Fruit fly (Drosophila melanogaster): Measurements from ENCODE around the gene Ent1.

Gene Ent1

DNA sequence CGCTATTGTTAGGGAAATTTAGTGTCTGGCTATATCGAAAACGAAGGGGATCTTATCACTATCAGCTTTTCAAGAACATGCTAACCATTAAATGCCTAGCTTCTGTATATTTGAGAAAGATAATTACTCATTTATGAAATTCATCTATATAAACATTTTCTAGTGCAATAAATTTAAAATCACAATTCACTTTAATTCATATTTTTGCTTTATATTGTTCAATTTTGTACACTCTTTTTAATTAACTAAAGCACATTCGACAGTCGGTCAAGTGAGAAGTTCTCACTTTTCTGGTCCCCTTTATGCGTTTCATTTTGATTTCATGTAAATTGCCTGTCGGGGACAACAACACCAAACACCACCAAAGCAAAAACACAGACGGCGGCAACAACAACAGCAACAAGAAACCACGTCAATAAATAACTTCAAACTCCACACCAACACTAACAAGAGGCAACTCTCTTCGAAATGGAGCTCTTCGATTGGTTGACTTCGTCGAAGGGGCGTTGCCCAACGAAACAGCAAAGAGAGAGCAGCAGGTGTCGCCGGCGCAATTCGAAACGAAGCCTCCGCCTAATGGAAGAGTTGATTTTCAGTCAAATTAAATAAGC, 10.8 kb upstream of the Ent1 start:
- TF ChIP-seq rgr (GFP tag; optimal IDR thresholded peaks at IDR 0.05) (no peak), jim (GFP tag; optimal IDR thresholded peaks at IDR 0.05) (no peak), psq (GFP tag; optimal IDR thresholded peaks at IDR 0.05) (peak; percentile 5)

DNA sequence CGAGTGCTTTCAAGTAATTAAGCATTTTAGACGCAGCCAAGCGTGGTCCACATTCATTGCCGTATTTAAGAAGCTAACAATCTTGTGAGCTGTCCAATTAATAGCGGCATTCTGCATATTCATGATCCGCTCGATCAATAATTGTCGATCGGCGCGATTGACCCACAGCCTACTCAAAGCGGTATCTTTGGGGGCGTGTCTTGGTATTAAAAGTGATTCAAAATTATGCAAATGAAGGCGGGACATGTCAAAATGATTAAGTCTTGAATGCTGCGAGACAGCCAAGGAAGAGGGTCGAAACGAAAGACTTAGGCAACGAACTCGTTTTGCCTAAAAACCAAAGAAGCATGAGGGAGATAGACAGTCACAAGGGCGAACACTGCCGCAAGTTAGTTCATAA, 9.2 kb upstream of the Ent1 start:
- TF ChIP-seq Mio (GFP tag; optimal IDR thresholded peaks at IDR 0.05) = no peak
- TF ChIP-seq GATAd (GFP tag; optimal IDR thresholded peaks at IDR 0.05) = no peak
- no peak for TF ChIP-seq Sp1 (GFP tag; optimal IDR thresholded peaks at IDR 0.05)
- TF ChIP-seq dl (GFP tag; optimal IDR thresholded peaks at IDR 0.05; ENCODE audit: insufficient read depth in 1 of 2, partially characterized antibody in 2 of 2) = no peak
- TF ChIP-seq Hnf4 (GFP tag; optimal IDR thresholded peaks at IDR 0.05) = no peak
- no peak for TF ChIP-seq usp (GFP tag; optimal IDR thresholded peaks at IDR 0.05)
- no peak for TF ChIP-seq N (GFP tag; optimal IDR thresholded peaks at IDR 0.05)
- no peak for TF ChIP-seq dmrt93B (GFP tag; optimal IDR thresholded peaks at IDR 0.05)
- TF ChIP-seq foxo (GFP tag; optimal IDR thresholded peaks at IDR 0.05) = no peak
- TF ChIP-seq Hr83 (GFP tag; optimal IDR thresholded peaks at IDR 0.05; ENCODE audit: poor library complexity, severe bottlenecking) = no peak
- TF ChIP-seq Hr78 (GFP tag; optimal IDR thresholded peaks at IDR 0.05) = no peak
- no peak for TF ChIP-seq brk (GFP tag; optimal IDR thresholded peaks at IDR 0.05)
- TF ChIP-seq ey (GFP tag; optimal IDR thresholded peaks at IDR 0.05) = no peak
- no peak for TF ChIP-seq CG9705 (GFP tag; optimal IDR thresholded peaks at IDR 0.05)
- TF ChIP-seq sv (GFP tag; optimal IDR thresholded peaks at IDR 0.05) = no peak
- no peak for TF ChIP-seq fru (GFP tag; optimal IDR thresholded peaks at IDR 0.05)

DNA sequence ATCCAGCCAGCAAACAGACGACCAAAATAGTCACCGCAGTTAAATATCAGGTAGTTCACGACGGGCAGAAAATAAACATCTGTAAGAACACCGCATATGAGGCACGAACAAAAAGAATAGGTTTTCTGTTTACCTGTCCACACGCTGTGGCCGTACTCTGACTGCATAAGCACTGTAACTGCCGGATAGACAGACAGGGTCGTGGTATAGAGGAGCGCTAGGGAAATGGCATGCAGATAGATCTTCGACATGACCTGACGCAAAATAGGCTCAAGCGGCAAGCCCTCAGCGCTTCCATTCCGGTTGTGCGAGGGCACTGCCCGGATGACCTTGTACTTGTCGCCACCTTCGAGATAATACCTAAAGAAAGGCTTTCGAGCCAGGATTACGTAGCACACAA, 1.4 kb downstream of the Ent1 start:
- TF ChIP-seq Hr78 (GFP tag; optimal IDR thresholded peaks at IDR 0.05) (no peak), Myc (optimal IDR thresholded peaks at IDR 0.05) (no peak), Dfd (GFP tag; optimal IDR thresholded peaks at IDR 0.05) (no peak), tai (GFP tag; optimal IDR thresholded peaks at IDR 0.05) (no peak), fru (GFP tag; optimal IDR thresholded peaks at IDR 0.05) (no peak), woc (GFP tag; optimal IDR thresholded peaks at IDR 0.05) (no peak), Jra (GFP tag; optimal IDR thresholded peaks at IDR 0.05) (no peak), pan (optimal IDR thresholded peaks at IDR 0.05) (no peak), dsf (GFP tag; optimal IDR thresholded peaks at IDR 0.05; ENCODE audit: borderline replicate concordance) (no peak), psq (GFP tag; optimal IDR thresholded peaks at IDR 0.05) (no peak), CrebA (GFP tag; optimal IDR thresholded peaks at IDR 0.05; ENCODE audit: borderline replicate concordance) (no peak), Abd-B (GFP tag; optimal IDR thresholded peaks at IDR 0.05) (no peak), Hr83 (GFP tag; optimal IDR thresholded peaks at IDR 0.05; ENCODE audit: poor library complexity, severe bottlenecking) (no peak), HLH106 (tag; optimal IDR thresholded peaks at IDR 0.05) (no peak)

DNA sequence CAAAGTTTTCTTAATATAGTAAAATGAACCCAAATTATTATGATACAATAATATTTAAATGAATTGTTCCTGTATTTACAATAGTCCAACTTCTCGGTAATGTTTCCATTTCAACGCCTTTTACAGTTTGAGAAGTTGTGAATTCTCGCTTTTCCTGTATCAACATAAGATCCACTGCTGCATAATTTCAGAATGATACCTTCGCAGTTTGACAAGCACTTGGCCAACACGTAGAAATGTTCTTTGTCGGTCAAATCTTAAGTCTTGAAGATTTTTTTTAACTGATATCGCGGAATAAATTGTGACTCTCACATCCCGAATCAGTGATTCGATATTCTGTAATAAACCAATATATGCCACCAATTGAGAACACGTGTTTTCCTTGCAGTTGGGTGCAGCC, 10.1 kb downstream of the Ent1 start:
- TF ChIP-seq Rel (GFP tag; optimal IDR thresholded peaks at IDR 0.05) = no peak
- TF ChIP-seq Rel (tag; optimal IDR thresholded peaks at IDR 0.05) = no peak
- no peak for TF ChIP-seq fru (GFP tag; optimal IDR thresholded peaks at IDR 0.05)
- TF ChIP-seq OdsH (GFP tag; optimal IDR thresholded peaks at IDR 0.05) = no peak
- no peak for TF ChIP-seq Jra (GFP tag; optimal IDR thresholded peaks at IDR 0.05)
- no peak for TF ChIP-seq ey (GFP tag; optimal IDR thresholded peaks at IDR 0.05)
- no peak for TF ChIP-seq brk (GFP tag; optimal IDR thresholded peaks at IDR 0.05)
- TF ChIP-seq dl (GFP tag; optimal IDR thresholded peaks at IDR 0.05; ENCODE audit: insufficient read depth in 1 of 2, partially characterized antibody in 2 of 2) = no peak
- no peak for TF ChIP-seq N (GFP tag; optimal IDR thresholded peaks at IDR 0.05)

DNA sequence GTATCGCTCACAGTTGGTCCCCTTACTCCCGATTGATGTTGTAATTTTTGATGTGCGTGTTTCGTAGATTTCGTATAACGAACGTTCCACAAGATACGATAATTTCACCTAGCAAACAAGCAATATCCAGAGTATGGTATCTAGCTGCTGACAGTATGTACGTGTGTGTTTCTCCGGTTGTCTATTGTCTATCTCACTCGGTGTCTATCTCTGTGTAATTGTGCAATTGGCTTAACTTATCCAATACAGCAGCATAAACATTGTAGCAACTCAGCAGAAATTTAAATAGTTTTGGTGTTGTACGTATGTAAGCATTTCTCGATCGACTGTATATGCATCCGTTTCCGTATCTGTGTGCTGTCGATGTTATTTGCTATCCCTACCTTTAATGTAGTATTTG, 10.9 kb downstream of the Ent1 start:
- no peak for TF ChIP-seq fru (GFP tag; optimal IDR thresholded peaks at IDR 0.05)
- no peak for TF ChIP-seq sage (GFP tag; optimal IDR thresholded peaks at IDR 0.05)
- TF ChIP-seq ey (GFP tag; optimal IDR thresholded peaks at IDR 0.05) = no peak
- TF ChIP-seq GATAd (GFP tag; optimal IDR thresholded peaks at IDR 0.05) = no peak
- TF ChIP-seq dsf (GFP tag; optimal IDR thresholded peaks at IDR 0.05; ENCODE audit: borderline replicate concordance) = no peak
- no peak for TF ChIP-seq br (GFP tag; optimal IDR thresholded peaks at IDR 0.05)
- no peak for TF ChIP-seq tai (GFP tag; optimal IDR thresholded peaks at IDR 0.05)
- TF ChIP-seq sv (GFP tag; optimal IDR thresholded peaks at IDR 0.05) = no peak
- no peak for TF ChIP-seq lola (GFP tag; optimal IDR thresholded peaks at IDR 0.05)
- TF ChIP-seq N (GFP tag; optimal IDR thresholded peaks at IDR 0.05) = no peak
- no peak for TF ChIP-seq brk (GFP tag; optimal IDR thresholded peaks at IDR 0.05)
- TF ChIP-seq dl (GFP tag; optimal IDR thresholded peaks at IDR 0.05; ENCODE audit: insufficient read depth in 1 of 2, partially characterized antibody in 2 of 2) = no peak
- no peak for TF ChIP-seq Rel (GFP tag; optimal IDR thresholded peaks at IDR 0.05)
- TF ChIP-seq Rel (tag; optimal IDR thresholded peaks at IDR 0.05) = no peak
- no peak for TF ChIP-seq usp (GFP tag; optimal IDR thresholded peaks at IDR 0.05)
- no peak for TF ChIP-seq CG9705 (GFP tag; optimal IDR thresholded peaks at IDR 0.05)
- TF ChIP-seq foxo (GFP tag; optimal IDR thresholded peaks at IDR 0.05) = no peak
- no peak for TF ChIP-seq Mio (GFP tag; optimal IDR thresholded peaks at IDR 0.05)

Data from whole organism, wandering third instar larva.